Fruit fly (Drosophila melanogaster): ENCODE measurements around the gene Jhbp3.

Gene Jhbp3

dm6 chr3R:4913181-4913580, 41.9 kb downstream of the Jhbp3 start (continued):
- peak; percentile 35 for TF ChIP-seq acj6 (GFP tag; optimal IDR thresholded peaks at IDR 0.05)
- no peak for TF ChIP-seq fkh (GFP tag; optimal IDR thresholded peaks at IDR 0.05)
- no peak for TF ChIP-seq topi (GFP tag; optimal IDR thresholded peaks at IDR 0.05)
- TF ChIP-seq lz (GFP tag; optimal IDR thresholded peaks at IDR 0.05), result peak; percentile 15

dm6 chr3R:4912130-4912549, 42.9 kb downstream of the Jhbp3 start:
- TF ChIP-seq CG6276 (GFP tag; optimal IDR thresholded peaks at IDR 0.05) (no peak), ss (GFP tag; optimal IDR thresholded peaks at IDR 0.05) (peak; percentile 21 to 55), acj6 (GFP tag; optimal IDR thresholded peaks at IDR 0.05) (peak; percentile 75), Met (GFP tag; optimal IDR thresholded peaks at IDR 0.05) (peak; percentile 85), CG8319 (GFP tag; optimal IDR thresholded peaks at IDR 0.05) (peak; percentile 62), net (GFP tag; optimal IDR thresholded peaks at IDR 0.05) (peak; percentile 66), CG8119 (GFP tag; IDR thresholded peaks at IDR 0.05) (no peak), Eip93F (GFP tag; optimal IDR thresholded peaks at IDR 0.05) (peak; percentile 55), CG15336 (GFP tag; IDR thresholded peaks at IDR 0.05) (peak; percentile 51), CG11762 (GFP tag; optimal IDR thresholded peaks at IDR 0.05; ENCODE audit: insufficient read depth) (peak; percentile 25), Ets21C (GFP tag; optimal IDR thresholded peaks at IDR 0.05) (peak; percentile 74), salr (GFP tag; optimal IDR thresholded peaks at IDR 0.05) (peak in 1 of 2 experiments; percentile 52), CG31627 (GFP tag; optimal IDR thresholded peaks at IDR 0.05) (peak; percentile 83), CG6163 (GFP tag; IDR thresholded peaks at IDR 0.05) (peak; percentile 83), CG7368 (GFP tag; optimal IDR thresholded peaks at IDR 0.05) (peak; percentile 61), CG3032 (tag; optimal IDR thresholded peaks at IDR 0.05) (peak; percentile 56), topi (GFP tag; optimal IDR thresholded peaks at IDR 0.05) (peak; percentile 75), Hr38 (GFP tag; optimal IDR thresholded peaks at IDR 0.05) (no peak), CG4318 (GFP tag; optimal IDR thresholded peaks at IDR 0.05) (peak; percentile 42), CG9139 (GFP tag; optimal IDR thresholded peaks at IDR 0.05) (peak; percentile 48), CG11902 (GFP tag; optimal IDR thresholded peaks at IDR 0.05) (peak; percentile 62), CG11294 (GFP tag; IDR thresholded peaks at IDR 0.05) (peak; percentile 30; the same call in 1 of the 2 replicates), pdm3 (GFP tag; optimal IDR thresholded peaks at IDR 0.05) (peak; percentile 78), CG32006 (GFP tag; optimal IDR thresholded peaks at IDR 0.05) (peak; percentile 68), Sox14 (GFP tag; optimal IDR thresholded peaks at IDR 0.05) (peak; percentile 89), CG10669 (GFP tag; optimal IDR thresholded peaks at IDR 0.05) (peak; percentile 72), dsx (GFP tag; optimal IDR thresholded peaks at IDR 0.05; ENCODE audit: poor library complexity, severe bottlenecking) (peak; percentile 14), svp (GFP tag) (peak; percentile 97), Ets96B (tag; optimal IDR thresholded peaks at IDR 0.05) (peak; percentile 49), Gug (GFP tag; IDR thresholded peaks at IDR 0.05) (peak; percentile 51; the same call in 1 of the 2 replicates), CG34406 (GFP tag; optimal IDR thresholded peaks at IDR 0.05) (peak; percentile 71), dac (GFP tag; optimal IDR thresholded peaks at IDR 0.05) (peak; percentile 43), CG10631 (GFP tag; optimal IDR thresholded peaks at IDR 0.05) (peak; percentile 60), esn (GFP tag; optimal IDR thresholded peaks at IDR 0.05) (peak; percentile 86), vri (GFP tag; optimal IDR thresholded peaks at IDR 0.05) (peak; percentile 90), CG6792 (GFP tag; optimal IDR thresholded peaks at IDR 0.05) (peak; percentile 73), CG6854 (GFP tag; optimal IDR thresholded peaks at IDR 0.05) (peak; percentile 62), fd59A (GFP tag; optimal IDR thresholded peaks at IDR 0.05) (peak; percentile 34), lz (GFP tag; optimal IDR thresholded peaks at IDR 0.05) (peak; percentile 85), Sox15 (GFP tag; optimal IDR thresholded peaks at IDR 0.05) (peak; percentile 61), OdsH (GFP tag; optimal IDR thresholded peaks at IDR 0.05) (peak; percentile 78), Eip75B (GFP tag; optimal IDR thresholded peaks at IDR 0.05) (peak; percentile 82), CG6808 (GFP tag; optimal IDR thresholded peaks at IDR 0.05) (peak; percentile 36), eg (GFP tag; IDR thresholded peaks at IDR 0.05) (peak; percentile 59; the same call in 2 of the 3 replicates), CG8632 (GFP tag; optimal IDR thresholded peaks at IDR 0.05) (peak; percentile 65), CG3919 (GFP tag; optimal IDR thresholded peaks at IDR 0.05) (peak; percentile 74), CG1621 (tag; optimal IDR thresholded peaks at IDR 0.05) (peak; percentile 45), fkh (GFP tag; optimal IDR thresholded peaks at IDR 0.05) (peak; percentile 94), achi (GFP tag; optimal IDR thresholded peaks at IDR 0.05) (peak; percentile 60)

All from whole organism, prepupa.